Fruit fly (Drosophila melanogaster) whole organism, pupa: Measurements from ENCODE around the gene CG32388.

Experiments used
- CG10348 ChIP-seq: fragments of 200-800 bp; sonication (Bioruptor generic); IDR thresholded peaks from 2 replicates; pipeline ENCODE4 v1.3.6; 2022; ENCODE audit warnings: missing biosample characterization, missing genetic modification characterization
- CG12605 ChIP-seq: fragments of 200-800 bp; sonication (Bioruptor generic); IDR thresholded peaks from 2 replicates; pipeline ENCODE4 v1.3.6; 2022; ENCODE audit warnings: missing biosample characterization, missing genetic modification characterization
- CG13204 ChIP-seq: fragments of 200-800 bp; sonication (Bioruptor generic); optimal IDR thresholded peaks from 2 replicates; lab custom pipeline; 2018; ENCODE audit warnings: missing biosample characterization, mild to moderate bottlenecking, missing genetic modification characterization, moderate library complexity
- CG14655 ChIP-seq: fragments of 200-800 bp; sonication (Bioruptor generic); optimal IDR thresholded peaks from 3 replicates; lab custom pipeline; 2017; ENCODE audit warnings: mild to moderate bottlenecking, missing biosample characterization, missing genetic modification reagents, missing genetic modification characterization
- CG15710 ChIP-seq: fragments of 200-800 bp; sonication (Bioruptor generic); optimal IDR thresholded peaks from 2 replicates; lab custom pipeline; 2018; ENCODE audit warnings: missing biosample characterization, mild to moderate bottlenecking, missing genetic modification characterization, moderate library complexity
- CG17806 ChIP-seq: fragments of 200-800 bp; sonication (Bioruptor generic); optimal IDR thresholded peaks from 2 replicates; lab custom pipeline; 2018; ENCODE audit warnings: missing biosample characterization, mild to moderate bottlenecking, missing genetic modification characterization, moderate library complexity
- CG32121 ChIP-seq: fragments of 200-800 bp; sonication (Bioruptor generic); IDR thresholded peaks from 2 replicates; pipeline ENCODE4 v1.3.6; 2022; ENCODE audit warnings: missing biosample characterization, missing genetic modification characterization
- CG34367 ChIP-seq: fragments of 200-800 bp; sonication (Bioruptor generic); optimal IDR thresholded peaks from 2 replicates; lab custom pipeline; 2018; ENCODE audit warnings: missing biosample characterization, mild to moderate bottlenecking, missing genetic modification characterization
- CG4496 ChIP-seq: fragments of 200-800 bp; sonication (Bioruptor generic); IDR thresholded peaks from 3 replicates; pipeline ENCODE4 v1.3.6; 2022; ENCODE audit warnings: missing biosample characterization, missing genetic modification characterization
- CG8159 ChIP-seq: fragments of 200-800 bp; sonication (Bioruptor generic); optimal IDR thresholded peaks from 3 replicates; lab custom pipeline; 2018; ENCODE audit warnings: missing biosample characterization, mild to moderate bottlenecking, missing genetic modification characterization, moderate library complexity
- CG8301 ChIP-seq: fragments of 200-800 bp; sonication (Bioruptor generic); optimal IDR thresholded peaks from 2 replicates; lab custom pipeline; 2018; ENCODE audit warnings: missing biosample characterization, mild to moderate bottlenecking, missing genetic modification characterization
- CG9948 ChIP-seq: fragments of 200-800 bp; sonication (Bioruptor generic); optimal IDR thresholded peaks from 2 replicates; lab custom pipeline; 2018; ENCODE audit warnings: missing biosample characterization, mild to moderate bottlenecking, missing genetic modification characterization, moderate library complexity
- D1 ChIP-seq: fragments of 200-800 bp; sonication (Bioruptor generic); optimal IDR thresholded peaks from 2 replicates; lab custom pipeline; 2018; ENCODE audit warnings: missing biosample characterization, mild to moderate bottlenecking, missing genetic modification characterization, moderate library complexity
- EcR ChIP-seq: fragments of 200-800 bp; sonication (Bioruptor generic); optimal IDR thresholded peaks from 3 replicates; lab custom pipeline; 2019; ENCODE audit warnings: missing biosample characterization, missing genetic modification characterization, mild to moderate bottlenecking, moderate library complexity, missing genetic modification reagents
- Ets98B ChIP-seq: fragments of 200-800 bp; sonication (Bioruptor generic); IDR thresholded peaks from 2 replicates; pipeline ENCODE4 v1.3.6; 2022; ENCODE audit warnings: missing biosample characterization, missing genetic modification characterization
- Pif1A ChIP-seq: fragments of 200-800 bp; sonication (Bioruptor generic); optimal IDR thresholded peaks from 3 replicates; lab custom pipeline; 2016; ENCODE audit warnings: missing biosample characterization, missing genetic modification characterization
- Pif1B ChIP-seq: fragments of 200-800 bp; sonication (Bioruptor generic); optimal IDR thresholded peaks from 3 replicates; lab custom pipeline; 2016; ENCODE audit warnings: missing biosample characterization, missing genetic modification characterization
- Snoo ChIP-seq: fragments of 200-800 bp; sonication (Bioruptor generic); optimal IDR thresholded peaks from 3 replicates; lab custom pipeline; 2017; ENCODE audit warnings: missing biosample characterization, mild to moderate bottlenecking, missing genetic modification characterization, inconsistent platforms
- fd96Ca ChIP-seq: fragments of 200-800 bp; sonication (Bioruptor generic); IDR thresholded peaks from 3 replicates; pipeline ENCODE4 v1.3.6; 2022; ENCODE audit warnings: missing biosample characterization, missing genetic modification characterization
- gl ChIP-seq: fragments of 200-800 bp; sonication (Bioruptor generic); optimal IDR thresholded peaks from 2 replicates; lab custom pipeline; 2018; ENCODE audit warnings: missing biosample characterization, mild to moderate bottlenecking, missing genetic modification characterization
- rn ChIP-seq: fragments of 200-800 bp; sonication (Bioruptor generic); IDR thresholded peaks from 2 replicates; pipeline ENCODE4 v1.3.6; 2022; ENCODE audit warnings: missing biosample characterization, missing genetic modification characterization

CG32388 gene

dm6 chr3L:6979387-6980249 is 4.8 kb downstream of the CG32388 start, which contains the start of gene Galphai:
Gene Galphai, minus strand, starts transcription at chr3L:6980044.
- TF ChIP-seq CG14655 (no peak), CG4496 (GFP tag; lab: Robert Waterston, UW) (no peak; the same call in 2 of the 3 replicates), CG10348 (GFP tag; lab: Robert Waterston, UW) (no peak), CG13204 (peak; percentile 37), CG17806 (tag; lab: Kevin White, UChicago) (no peak), Pif1A (GFP tag; lab: Kevin White, UChicago) (no peak), CG12605 (GFP tag; lab: Robert Waterston, UW) (no peak; the same call in 1 of the 2 replicates), CG8159 (tag; lab: Kevin White, UChicago) (peak; percentile 38), Pif1B (GFP tag; lab: Kevin White, UChicago) (peak; percentile 21), EcR (GFP tag; lab: Kevin White, UChicago) (peak; percentile 67), CG32121 (GFP tag; lab: Robert Waterston, UW) (no peak), rn (GFP tag; lab: Robert Waterston, UW) (0 out of 2 replicates have a peak, but pooled peaks have one; percentile 17), fd96Ca (GFP tag; lab: Robert Waterston, UW) (peak; percentile 41; the same call in 1 of the 3 replicates), Ets98B (peak; percentile 25; the same call in 1 of the 2 replicates), D1 (tag; lab: Kevin White, UChicago) (no peak), Snoo (tag; lab: Kevin White, UChicago) (no peak), CG34367 (tag; lab: Kevin White, UChicago) (no peak), gl (no peak), CG9948 (tag; lab: Kevin White, UChicago) (no peak), CG8301 (tag; lab: Kevin White, UChicago) (no peak), CG15710 (tag; lab: Kevin White, UChicago) (no peak)

- TF ChIP-seq fd96Ca (GFP tag; lab: Robert Waterston, UW) (no peak), D1 (tag; lab: Kevin White, UChicago) (no peak), Snoo (tag; lab: Kevin White, UChicago) (no peak), CG9948 (tag; lab: Kevin White, UChicago) (no peak)
Measured at dm6 chr3L:6978757-6979386, 5.5 kb downstream of the CG32388 start.

- TF ChIP-seq Pif1B (GFP tag; lab: Kevin White, UChicago) (no peak), CG8301 (tag; lab: Kevin White, UChicago) (peak; percentile 54), CG9948 (tag; lab: Kevin White, UChicago) (no peak), CG17806 (tag; lab: Kevin White, UChicago) (no peak), fd96Ca (GFP tag; lab: Robert Waterston, UW) (0 out of 3 replicates have a peak, but pooled peaks have one; percentile 16), Pif1A (GFP tag; lab: Kevin White, UChicago) (peak; percentile 36), CG13204 (no peak), CG12605 (GFP tag; lab: Robert Waterston, UW) (0 out of 2 replicates have a peak, but pooled peaks have one; percentile 12), CG15710 (tag; lab: Kevin White, UChicago) (peak; percentile 8), Ets98B (no peak), Snoo (tag; lab: Kevin White, UChicago) (no peak), CG14655 (peak; percentile 50), EcR (GFP tag; lab: Kevin White, UChicago) (no peak), D1 (tag; lab: Kevin White, UChicago) (no peak), CG34367 (tag; lab: Kevin White, UChicago) (no peak), CG8159 (tag; lab: Kevin White, UChicago) (peak; percentile 40), CG10348 (GFP tag; lab: Robert Waterston, UW) (no peak), CG4496 (GFP tag; lab: Robert Waterston, UW) (peak; percentile 49; the same call in 2 of the 3 replicates), CG32121 (GFP tag; lab: Robert Waterston, UW) (peak; percentile 75), rn (GFP tag; lab: Robert Waterston, UW) (peak; percentile 48; the same call in 1 of the 2 replicates), gl (no peak)
Measured at dm6 chr3L:6978030-6978683, 6.2 kb downstream of the CG32388 start.

dm6 chr3L:6977391-6977790 is 7.0 kb downstream of the CG32388 start:
- TF ChIP-seq Snoo (tag; lab: Kevin White, UChicago) (peak; percentile 75), CG12605 (GFP tag; lab: Robert Waterston, UW) (peak; percentile 76; the same call in 1 of the 2 replicates), Ets98B (peak; percentile 69), fd96Ca (GFP tag; lab: Robert Waterston, UW) (peak; percentile 78), CG34367 (tag; lab: Kevin White, UChicago) (peak; percentile 38), Pif1A (GFP tag; lab: Kevin White, UChicago) (peak; percentile 41), CG17806 (tag; lab: Kevin White, UChicago) (peak; percentile 67), CG13204 (no peak), Pif1B (GFP tag; lab: Kevin White, UChicago) (peak; percentile 36), CG4496 (GFP tag; lab: Robert Waterston, UW) (peak; percentile 71), CG32121 (GFP tag; lab: Robert Waterston, UW) (peak; percentile 83), D1 (tag; lab: Kevin White, UChicago) (no peak), CG14655 (peak; percentile 76), CG8159 (tag; lab: Kevin White, UChicago) (peak; percentile 75), CG10348 (GFP tag; lab: Robert Waterston, UW) (no peak), CG9948 (tag; lab: Kevin White, UChicago) (peak; percentile 65), CG8301 (tag; lab: Kevin White, UChicago) (peak; percentile 59), EcR (GFP tag; lab: Kevin White, UChicago) (peak; percentile 25), gl (peak; percentile 8), rn (GFP tag; lab: Robert Waterston, UW) (peak; percentile 72), CG15710 (tag; lab: Kevin White, UChicago) (peak; percentile 64)
- TF ChIP-seq, all 21 proteins: peak for 18
